Worm (Caenorhabditis elegans) whole organism, L1 larva: ENCODE data around the gene camt-1.

ENCODE experiments used
- nhr-28 ChIP-seq: fragments of 150-350 bp; optimal IDR thresholded peaks from 2 replicates; lab custom pipeline; 2014; ENCODE audit warnings: missing biosample characterization, missing genetic modification characterization
- nhr-84 ChIP-seq: sonication (generic microtip); optimal IDR thresholded peaks from 2 replicates; lab custom pipeline; 2017; ENCODE audit warnings: missing biosample characterization, missing genetic modification characterization
- rnt-1 ChIP-seq: sonication (generic microtip); optimal IDR thresholded peaks from 2 replicates; lab custom pipeline; 2016; ENCODE audit warnings: mild to moderate bottlenecking, missing genetic modification characterization, moderate library complexity, missing compliant biosample characterization
- snpc-4 ChIP-seq: fragments of 150-350 bp; optimal IDR thresholded peaks from 2 replicates; lab custom pipeline; 2014; ENCODE audit warnings: missing biosample characterization, missing genetic modification characterization
- sup-37 ChIP-seq: fragments of 200-800 bp; sonication (Bioruptor generic); optimal IDR thresholded peaks from 2 replicates; lab custom pipeline; 2018; ENCODE audit warnings: mild to moderate bottlenecking, missing genetic modification characterization, missing compliant biosample characterization

DNA sequence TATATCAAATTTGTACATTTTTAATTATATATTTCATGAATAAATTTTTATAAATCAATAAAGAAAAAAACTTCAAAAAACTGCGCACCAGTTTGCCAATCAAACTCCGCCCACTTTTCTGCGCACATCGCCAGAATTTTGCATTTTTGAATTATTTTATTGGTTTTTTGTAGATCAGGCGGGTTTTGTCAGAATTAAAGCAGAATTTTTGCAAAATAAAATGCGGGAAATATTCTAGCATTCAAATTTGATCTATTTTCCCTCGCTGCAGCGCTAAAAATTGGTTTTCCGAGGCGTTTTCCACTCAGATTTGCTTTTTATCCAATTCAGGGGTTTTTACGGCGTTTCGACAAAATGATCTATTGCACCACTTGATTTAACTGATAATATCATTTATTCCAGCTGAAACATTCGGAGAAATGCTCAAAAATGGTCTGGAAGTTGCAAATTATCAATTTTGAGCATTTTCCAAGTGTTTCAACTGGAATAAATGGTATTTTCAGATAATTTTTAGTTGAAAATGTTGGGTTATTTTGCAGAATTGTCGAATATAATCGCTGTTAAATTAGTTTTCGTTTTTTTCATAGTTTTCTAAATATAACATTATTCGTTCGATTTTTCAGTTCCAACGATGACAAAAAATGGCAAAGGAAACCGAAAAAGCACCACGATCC lies 33.8 kb downstream of the camt-1 start, which contains the start of gene W06B4.1:
- TF ChIP-seq sup-37 (GFP tag; lab: Kevin White, UChicago) (no peak), snpc-4 (tag; lab: Kevin White, UChicago) (no peak), rnt-1 (tag; lab: Kevin White, UChicago) (no peak), nhr-28 (tag; lab: Kevin White, UChicago) (no peak), nhr-84 (tag; lab: Kevin White, UChicago) (no peak)
